Worm (Caenorhabditis elegans): ENCODE measurements around the gene dhhc-9.

ce11 chrX:2438857-2439256, 37.0 kb upstream of the dhhc-9 start, which contains the start of gene gid-2:
- TF ChIP-seq dpl-1 (GFP tag; optimal IDR thresholded peaks at IDR 0.05) (no peak), ceh-88 (GFP tag; IDR thresholded peaks at IDR 0.05) (no peak), egl-27 (tag; optimal IDR thresholded peaks at IDR 0.05) (no peak), tbx-2 (tag; optimal IDR thresholded peaks at IDR 0.05) (no peak), lin-35 (GFP tag; optimal IDR thresholded peaks at IDR 0.05) (no peak), nhr-90 (tag; optimal IDR thresholded peaks at IDR 0.05; ENCODE audit: poor library complexity) (no peak), ztf-11 (tag; optimal IDR thresholded peaks at IDR 0.05) (no peak), sox-4 (tag; optimal IDR thresholded peaks at IDR 0.05) (no peak), blmp-1 (tag; optimal IDR thresholded peaks at IDR 0.05) (no peak), egl-13 (tag; optimal IDR thresholded peaks at IDR 0.05) (no peak), unc-86 (tag; optimal IDR thresholded peaks at IDR 0.05) (no peak), pag-3 (tag; optimal IDR thresholded peaks at IDR 0.05; ENCODE audit: borderline replicate concordance, insufficient read depth) (no peak)
